Worm (Caenorhabditis elegans) whole organism, L1 larva: Measurements from ENCODE around the gene ttll-12.

ENCODE experiments used
- ceh-8 ChIP-seq: fragments of 200-800 bp; sonication (Bioruptor generic); optimal IDR thresholded peaks from 2 replicates; lab custom pipeline; 2018; ENCODE audit warnings: mild to moderate bottlenecking, missing genetic modification characterization, moderate library complexity, missing compliant biosample characterization
- efl-1 ChIP-seq, 4 experiments: fragments of 150-350 bp; optimal IDR thresholded peaks in 3 of 4; peaks in 1 of 4; 1 replicate in 1 of 4; 2 replicates in 3 of 4; lab custom pipeline; 2014; ENCODE audit warnings: missing biosample characterization in 2 of 4, missing genetic modification characterization in 2 of 4, missing genetic modification reagents in 2 of 4
- irx-1 ChIP-seq: sonication (generic microtip); optimal IDR thresholded peaks from 2 replicates; lab custom pipeline; 2016; ENCODE audit warnings: missing genetic modification characterization, missing compliant biosample characterization
- nhr-20 ChIP-seq: sonication (generic microtip); optimal IDR thresholded peaks from 2 replicates; lab custom pipeline; 2016; ENCODE audit warnings: mild to moderate bottlenecking, missing genetic modification characterization, missing compliant biosample characterization
- nhr-47 ChIP-seq: sonication (generic microtip); optimal IDR thresholded peaks from 2 replicates; lab custom pipeline; 2016; ENCODE audit warnings: mild to moderate bottlenecking, missing genetic modification characterization, moderate library complexity, missing compliant biosample characterization
- pqm-1 ChIP-seq: sonication (generic microtip); optimal IDR thresholded peaks from 3 replicates; lab custom pipeline; 2017; ENCODE audit warnings: missing biosample characterization, missing genetic modification characterization
- snpc-4 ChIP-seq: fragments of 150-350 bp; optimal IDR thresholded peaks from 2 replicates; lab custom pipeline; 2014; ENCODE audit warnings: missing biosample characterization, missing genetic modification characterization
- sptf-1 ChIP-seq: fragments of 150-350 bp; optimal IDR thresholded peaks from 2 replicates; lab custom pipeline; 2014; ENCODE audit warnings: missing biosample characterization, missing genetic modification characterization
- unc-130 ChIP-seq: fragments of 150-350 bp; optimal IDR thresholded peaks from 2 replicates; lab custom pipeline; 2017; ENCODE audit warnings: missing biosample characterization, missing genetic modification characterization, inconsistent platforms
- unc-86 ChIP-seq: sonication (generic microtip); optimal IDR thresholded peaks from 2 replicates; lab custom pipeline; 2016; ENCODE audit warnings: missing genetic modification characterization, missing compliant biosample characterization
- ztf-11 ChIP-seq, 2 experiments: sonication (generic microtip); optimal IDR thresholded peaks; 2 replicates each; lab custom pipeline; 2016 to 2017; ENCODE audit warnings: missing genetic modification characterization in 2 of 2, missing biosample characterization in 1 of 2, missing compliant biosample characterization in 1 of 2

DNA sequence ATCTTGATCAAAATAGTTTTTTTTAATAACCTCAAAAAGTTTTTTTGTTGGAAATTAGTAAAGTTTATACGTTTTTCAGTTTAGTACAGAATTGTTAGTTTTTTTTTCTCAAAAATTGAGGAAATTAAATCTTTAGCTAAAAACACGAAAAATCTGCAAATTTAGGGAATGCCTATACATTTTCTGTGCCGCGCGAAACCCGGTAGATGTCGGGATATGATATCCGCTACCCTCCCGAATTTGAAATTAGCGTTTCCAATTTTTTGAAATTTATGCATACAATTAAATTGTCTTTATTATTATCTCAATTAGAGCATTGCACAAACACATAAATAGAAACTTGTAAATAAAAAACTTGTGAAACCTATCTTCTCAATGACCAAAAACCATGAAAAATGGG, 5.8 kb upstream of the ttll-12 start:
- TF ChIP-seq unc-86 (tag; lab: Kevin White, UChicago) (no peak), unc-130 (no peak), pqm-1 (no peak), ceh-8 (no peak), snpc-4 (no peak), nhr-47 (tag; lab: Kevin White, UChicago) (no peak), ztf-11 (tag; optimal IDR thresholded peaks at IDR 0.05; lab: Kevin White, UChicago) (no peak), nhr-20 (tag; lab: Kevin White, UChicago) (no peak), irx-1 (tag; lab: Kevin White, UChicago) (no peak), sptf-1 (tag; lab: Kevin White, UChicago) (no peak), efl-1 (optimal IDR thresholded peaks at IDR 0.05; lab: Kevin White, UChicago) (no peak), efl-1 (GFP tag; optimal IDR thresholded peaks at IDR 0.05 in 1 of 2; lab: Kevin White, UChicago) (no peak)
